Fruit fly (Drosophila melanogaster) whole organism, embryonic: Measurements from ENCODE around the gene CG7728.

ENCODE experiments used
- Adf1 ChIP-seq: fragments of 200-800 bp; sonication (Bioruptor generic); IDR thresholded peaks from 2 replicates; pipeline ENCODE4 v1.3.6; 2022; ENCODE audit warnings: missing biosample characterization, missing genetic modification characterization
- B-H1 ChIP-seq: fragments of 200-800 bp; sonication (Bioruptor generic); IDR thresholded peaks from 3 replicates; pipeline ENCODE4 v1.3.6; 2022; ENCODE audit warnings: missing biosample characterization, missing genetic modification characterization
- B-H2 ChIP-seq: fragments of 200-800 bp; sonication (Bioruptor generic); optimal IDR thresholded peaks from 2 replicates; lab custom pipeline; 2018; ENCODE audit warnings: missing biosample characterization, mild to moderate bottlenecking, missing genetic modification characterization
- Bgb ChIP-seq: fragments of 200-800 bp; sonication (Bioruptor generic); IDR thresholded peaks from 2 replicates; pipeline ENCODE4 v1.3.6; 2022; ENCODE audit warnings: missing biosample characterization, missing genetic modification characterization; ENCODE audit not compliant: partially characterized antibody
- BtbVII ChIP-seq: fragments of 200-800 bp; sonication (Bioruptor generic); optimal IDR thresholded peaks from 3 replicates; lab custom pipeline; 2017; ENCODE audit warnings: missing biosample characterization, mild to moderate bottlenecking, missing genetic modification characterization
- CG12659 ChIP-seq: fragments of 200-800 bp; sonication (Bioruptor generic); optimal IDR thresholded peaks from 3 replicates; lab custom pipeline; 2017; ENCODE audit warnings: mild to moderate bottlenecking, missing biosample characterization, missing genetic modification reagents, missing genetic modification characterization
- CG14860 ChIP-seq: fragments of 200-800 bp; sonication (Bioruptor generic); IDR thresholded peaks from 3 replicates; pipeline ENCODE4 v1.3.6; 2022; ENCODE audit warnings: missing biosample characterization, missing genetic modification characterization; ENCODE audit not compliant: partially characterized antibody
- CG1647 ChIP-seq: fragments of 200-800 bp; sonication (Bioruptor generic); optimal IDR thresholded peaks from 3 replicates; lab custom pipeline; 2016; ENCODE audit warnings: missing biosample characterization, missing genetic modification characterization
- CG16813 ChIP-seq: fragments of 200-800 bp; sonication (Bioruptor generic); IDR thresholded peaks from 3 replicates; pipeline ENCODE4 v1.3.6; 2022; ENCODE audit warnings: missing biosample characterization, missing genetic modification characterization; ENCODE audit not compliant: partially characterized antibody
- CG2116 ChIP-seq: fragments of 200-800 bp; sonication (Bioruptor generic); optimal IDR thresholded peaks from 3 replicates; lab custom pipeline; 2018; ENCODE audit warnings: missing biosample characterization, mild to moderate bottlenecking, missing genetic modification characterization
- CG2120 ChIP-seq: fragments of 200-800 bp; sonication (Bioruptor generic); optimal IDR thresholded peaks from 3 replicates; lab custom pipeline; 2016; ENCODE audit warnings: missing biosample characterization, missing genetic modification characterization
- CG4424 ChIP-seq: fragments of 200-800 bp; sonication (Bioruptor generic); optimal IDR thresholded peaks from 3 replicates; lab custom pipeline; 2016; ENCODE audit warnings: missing biosample characterization, missing genetic modification characterization
- CG4617 ChIP-seq: fragments of 200-800 bp; sonication (Bioruptor generic); optimal IDR thresholded peaks from 3 replicates; lab custom pipeline; 2016; ENCODE audit warnings: missing biosample characterization, missing genetic modification characterization, borderline replicate concordance
- CG7987 ChIP-seq: fragments of 200-800 bp; sonication (Bioruptor generic); optimal IDR thresholded peaks from 2 replicates; lab custom pipeline; 2018; ENCODE audit warnings: missing biosample characterization, mild to moderate bottlenecking, missing genetic modification characterization, moderate library complexity
- CG8388 ChIP-seq: fragments of 200-800 bp; sonication (Bioruptor generic); optimal IDR thresholded peaks from 2 replicates; lab custom pipeline; 2019; ENCODE audit warnings: missing biosample characterization, mild to moderate bottlenecking, missing genetic modification characterization, moderate library complexity
- CG9797 ChIP-seq: fragments of 200-800 bp; sonication (Bioruptor generic); optimal IDR thresholded peaks from 3 replicates; lab custom pipeline; 2018; ENCODE audit warnings: missing biosample characterization, mild to moderate bottlenecking, missing genetic modification characterization
- Dref ChIP-seq: fragments of 200-800 bp; sonication (Bioruptor generic); IDR thresholded peaks from 2 replicates; pipeline ENCODE4 v1.3.6; 2022; ENCODE audit warnings: missing biosample characterization, missing genetic modification characterization
- Fer1 ChIP-seq: fragments of 200-800 bp; sonication (Bioruptor generic); optimal IDR thresholded peaks from 2 replicates; lab custom pipeline; 2017; ENCODE audit warnings: missing biosample characterization, mild to moderate bottlenecking, missing genetic modification characterization
- GATAe ChIP-seq: fragments of 200-800 bp; sonication (Bioruptor generic); conservative IDR thresholded peaks from 2 replicates; pipeline ENCODE4 v1.3.6; 2022; ENCODE audit warnings: missing biosample characterization, missing genetic modification characterization
- HLH4C ChIP-seq: fragments of 200-800 bp; sonication (Bioruptor generic); IDR thresholded peaks from 3 replicates; pipeline ENCODE4 v1.3.6; 2022; ENCODE audit warnings: missing biosample characterization, missing genetic modification characterization; ENCODE audit not compliant: partially characterized antibody
- HLH54F ChIP-seq: fragments of 200-800 bp; sonication (Bioruptor generic); optimal IDR thresholded peaks from 3 replicates; lab custom pipeline; 2016; ENCODE audit warnings: missing biosample characterization, missing genetic modification characterization
- HmgZ ChIP-seq: fragments of 200-800 bp; sonication (Bioruptor generic); optimal IDR thresholded peaks from 2 replicates; lab custom pipeline; 2018; ENCODE audit warnings: missing biosample characterization, mild to moderate bottlenecking, missing genetic modification characterization
- MBD-R2 ChIP-seq: fragments of 200-800 bp; sonication (Bioruptor generic); IDR thresholded peaks from 2 replicates; pipeline ENCODE4 v1.3.6; 2022; ENCODE audit warnings: missing biosample characterization, missing genetic modification characterization
- MESR4 ChIP-seq: fragments of 200-800 bp; sonication (Bioruptor generic); optimal IDR thresholded peaks from 2 replicates; lab custom pipeline; 2018; ENCODE audit warnings: missing biosample characterization, mild to moderate bottlenecking, missing genetic modification characterization, moderate library complexity
- Opbp ChIP-seq: fragments of 200-800 bp; sonication (Bioruptor generic); IDR thresholded peaks from 3 replicates; pipeline ENCODE4 v1.3.6; 2022; ENCODE audit warnings: missing biosample characterization, missing genetic modification characterization; ENCODE audit not compliant: partially characterized antibody
- Pdp1 ChIP-seq, 2 experiments: fragments of 200-800 bp; sonication (Bioruptor generic); optimal IDR thresholded peaks; 3 replicates each; lab custom pipeline; 2016; ENCODE audit warnings: missing biosample characterization in 2 of 2, missing genetic modification characterization in 2 of 2, mild to moderate bottlenecking in 1 of 2, moderate library complexity in 1 of 2
- Ravus ChIP-seq: fragments of 200-800 bp; sonication (Bioruptor generic); IDR thresholded peaks from 2 replicates; pipeline ENCODE4 v1.3.6; 2022; ENCODE audit warnings: missing biosample characterization, missing genetic modification characterization
- Scr ChIP-seq: fragments of 200-800 bp; sonication (Bioruptor generic); IDR thresholded peaks from 2 replicates; pipeline ENCODE4 v1.3.6; 2022; ENCODE audit warnings: missing biosample characterization, missing genetic modification characterization; ENCODE audit not compliant: partially characterized antibody
- Sin3A ChIP-seq: fragments of >200 bp; optimal IDR thresholded peaks from 2 replicates; lab custom pipeline; 2018
- Sry-δ ChIP-seq: fragments of 200-800 bp; sonication (Bioruptor generic); optimal IDR thresholded peaks from 2 replicates; lab custom pipeline; 2016; ENCODE audit warnings: missing biosample characterization, missing genetic modification characterization
- Xbp1 ChIP-seq: fragments of 200-800 bp; sonication (Bioruptor generic); optimal IDR thresholded peaks from 3 replicates; lab custom pipeline; 2016; ENCODE audit warnings: missing biosample characterization, mild to moderate bottlenecking, missing genetic modification characterization
- amos ChIP-seq: fragments of 200-800 bp; sonication (Bioruptor generic); IDR thresholded peaks from 2 replicates; pipeline ENCODE4 v1.3.6; 2022; ENCODE audit warnings: missing biosample characterization, missing genetic modification characterization; ENCODE audit not compliant: partially characterized antibody
- bbx ChIP-seq: fragments of 200-800 bp; sonication (Bioruptor generic); IDR thresholded peaks from 2 replicates; pipeline ENCODE4 v1.3.6; 2022; ENCODE audit warnings: missing biosample characterization, missing genetic modification characterization; ENCODE audit not compliant: partially characterized antibody
- chinmo ChIP-seq: fragments of 200-800 bp; sonication (Bioruptor generic); IDR thresholded peaks from 4 replicates; pipeline ENCODE4 v1.3.6; 2022; ENCODE audit warnings: missing biosample characterization, missing genetic modification characterization; ENCODE audit not compliant: partially characterized antibody
- crp ChIP-seq, 2 experiments: fragments of 200-800 bp; sonication (Bioruptor generic); optimal IDR thresholded peaks; 2 replicates in 1 of 2; 3 replicates in 1 of 2; lab custom pipeline; 2017; ENCODE audit warnings: missing biosample characterization in 2 of 2, missing genetic modification characterization in 2 of 2, mild to moderate bottlenecking in 1 of 2, moderate library complexity in 1 of 2
- da ChIP-seq: fragments of 200-800 bp; sonication (Bioruptor generic); optimal IDR thresholded peaks from 2 replicates; lab custom pipeline; 2016; ENCODE audit warnings: missing biosample characterization, missing genetic modification characterization
- dpn ChIP-seq, 2 experiments: fragments of 200-800 bp; sonication (Bioruptor generic); optimal IDR thresholded peaks; 3 replicates each; lab custom pipeline; 2016; ENCODE audit warnings: missing biosample characterization in 2 of 2, missing genetic modification characterization in 2 of 2
- hb ChIP-seq: fragments of 200-800 bp; sonication (Bioruptor generic); IDR thresholded peaks from 3 replicates; pipeline ENCODE4 v1.3.6; 2022; ENCODE audit warnings: missing biosample characterization, missing genetic modification characterization; ENCODE audit not compliant: partially characterized antibody
- hbn ChIP-seq: fragments of 200-800 bp; sonication (Bioruptor generic); IDR thresholded peaks from 2 replicates; pipeline ENCODE4 v1.3.6; 2022; ENCODE audit warnings: missing biosample characterization, missing genetic modification characterization; ENCODE audit not compliant: partially characterized antibody
- luna ChIP-seq: fragments of 200-800 bp; sonication (Bioruptor generic); optimal IDR thresholded peaks from 2 replicates; lab custom pipeline; 2016; ENCODE audit warnings: missing biosample characterization, missing genetic modification characterization
- pita ChIP-seq: fragments of 200-800 bp; sonication (Bioruptor generic); optimal IDR thresholded peaks from 2 replicates; lab custom pipeline; 2017; ENCODE audit warnings: missing biosample characterization, mild to moderate bottlenecking, missing genetic modification characterization
- pzg ChIP-seq: fragments of 200-800 bp; sonication (Bioruptor generic); optimal IDR thresholded peaks from 3 replicates; lab custom pipeline; 2018; ENCODE audit warnings: missing biosample characterization, mild to moderate bottlenecking, missing genetic modification characterization, moderate library complexity
- row ChIP-seq: fragments of 200-800 bp; sonication (Bioruptor generic); IDR thresholded peaks from 3 replicates; pipeline ENCODE4 v1.3.6; 2022; ENCODE audit warnings: missing biosample characterization, missing genetic modification characterization
- sna ChIP-seq: fragments of 200-800 bp; sonication (Bioruptor generic); IDR thresholded peaks from 2 replicates; pipeline ENCODE4 v1.3.6; 2022; ENCODE audit warnings: missing biosample characterization, missing genetic modification characterization; ENCODE audit not compliant: partially characterized antibody
- trh ChIP-seq: fragments of 200-800 bp; sonication (Bioruptor generic); optimal IDR thresholded peaks from 2 replicates; lab custom pipeline; 2016; ENCODE audit warnings: missing biosample characterization, missing genetic modification characterization
- vnd ChIP-seq: fragments of 200-800 bp; sonication (Bioruptor generic); IDR thresholded peaks from 3 replicates; pipeline ENCODE4 v1.3.6; 2022; ENCODE audit warnings: missing biosample characterization, missing genetic modification characterization; ENCODE audit not compliant: partially characterized antibody

Gene CG7728

dm6 chr3L:17035492-17035891 lies 19.2 kb downstream of the CG7728 start, which contains the start of gene beg (continued):
- TF ChIP-seq CG2116 (GFP tag; lab: Kevin White, UChicago) (peak; percentile 69), HLH54F (GFP tag; lab: Kevin White, UChicago) (no peak), Adf1 (GFP tag; lab: Robert Waterston, UW) (no peak), sna (GFP tag; lab: Robert Waterston, UW) (peak; percentile 78), Dref (GFP tag; lab: Robert Waterston, UW) (peak; percentile 74), MBD-R2 (peak; percentile 87), bbx (GFP tag; lab: Robert Waterston, UW) (peak; percentile 79), chinmo (GFP tag; lab: Robert Waterston, UW) (0 out of 4 replicates have a peak, but pooled peaks have one; percentile 54), Opbp (peak; percentile 73; the same call in 2 of the 3 replicates), vnd (GFP tag; lab: Robert Waterston, UW) (peak; percentile 49; the same call in 2 of the 3 replicates), CG14860 (GFP tag; lab: Robert Waterston, UW) (peak; percentile 52; the same call in 2 of the 3 replicates), Bgb (GFP tag; lab: Robert Waterston, UW) (peak; percentile 64), Scr (GFP tag; lab: Robert Waterston, UW) (peak; percentile 68), CG16813 (GFP tag; lab: Robert Waterston, UW) (peak; percentile 61; the same call in 2 of the 3 replicates), hb (GFP tag; lab: Robert Waterston, UW) (0 out of 3 replicates have a peak, but pooled peaks have one; percentile 61), HLH4C (GFP tag; lab: Robert Waterston, UW) (peak; percentile 81), hbn (peak; percentile 66), da (GFP tag; lab: Kevin White, UChicago) (no peak), Fer1 (GFP tag; lab: Kevin White, UChicago) (no peak), CG9797 (no peak), Sry-δ (GFP tag; lab: Kevin White, UChicago) (peak; percentile 34), amos (peak; percentile 56; the same call in 1 of the 2 replicates), B-H1 (no peak), MESR4 (GFP tag; lab: Kevin White, UChicago) (peak; percentile 36), CG7987 (GFP tag; lab: Kevin White, UChicago) (no peak)
- TF ChIP-seq, all 482 proteins: peak for 42

dm6 chr3L:17042297-17042921 lies 26.1 kb downstream of the CG7728 start, which contains the start of the genes scaf6 and Papst2:
TSS of gene scaf6 (minus strand) at chr3L:17042574.
TSS of gene Papst2 (plus strand) at chr3L:17042797.
- TF ChIP-seq B-H2 (no peak), crp (GFP tag; optimal IDR thresholded peaks at IDR 0.05; lab: Kevin White, UChicago) (peak in 1 of 2 experiments; percentile 5), row (GFP tag; lab: Robert Waterston, UW) (peak; percentile 41), CG4424 (peak; percentile 23), BtbVII (GFP tag; lab: Kevin White, UChicago) (no peak), CG12659 (peak; percentile 75), MBD-R2 (peak; percentile 77), pzg (GFP tag; lab: Kevin White, UChicago) (peak; percentile 80), Bgb (GFP tag; lab: Robert Waterston, UW) (peak; percentile 52; the same call in 1 of the 2 replicates), CG8388 (GFP tag; lab: Kevin White, UChicago) (no peak), CG4617 (GFP tag; lab: Kevin White, UChicago) (peak; percentile 82), trh (GFP tag; lab: Kevin White, UChicago) (no peak), CG1647 (GFP tag; lab: Kevin White, UChicago) (no peak), Ravus (GFP tag; lab: Robert Waterston, UW) (no peak), HmgZ (peak; percentile 33), CG2120 (GFP tag; lab: Kevin White, UChicago) (peak; percentile 20), GATAe (GFP tag; lab: Robert Waterston, UW) (0 out of 2 replicates have a peak, but pooled peaks have one; percentile 24), Sin3A (peak; percentile 93), dpn (GFP tag; optimal IDR thresholded peaks at IDR 0.05; lab: Kevin White, UChicago) (peak in 1 of 2 experiments; percentile 6), Pdp1 (GFP tag; optimal IDR thresholded peaks at IDR 0.05; lab: Kevin White, UChicago) (peak; percentile 15 to 31), luna (GFP tag; lab: Kevin White, UChicago) (no peak), CG2116 (GFP tag; lab: Kevin White, UChicago) (peak; percentile 40), Xbp1 (peak; percentile 13), pita (GFP tag; lab: Kevin White, UChicago) (no peak)
